Fruit fly (Drosophila melanogaster) whole organism, embryonic: ENCODE data around the gene Inx3.

Experiments
- CG10321 ChIP-seq: fragments of 200-800 bp; sonication (Bioruptor generic); IDR thresholded peaks from 2 replicates; pipeline ENCODE4 v1.3.6; 2022; ENCODE audit warnings: missing biosample characterization, missing genetic modification characterization
- CG11723 ChIP-seq: fragments of 200-800 bp; sonication (Bioruptor generic); optimal IDR thresholded peaks from 2 replicates; lab custom pipeline; 2017; ENCODE audit warnings: missing biosample characterization, mild to moderate bottlenecking, missing genetic modification characterization
- CG12104 ChIP-seq: fragments of 200-800 bp; sonication (Bioruptor generic); optimal IDR thresholded peaks from 3 replicates; lab custom pipeline; 2016; ENCODE audit warnings: missing biosample characterization, missing genetic modification characterization
- CG12219 ChIP-seq: fragments of 200-800 bp; sonication (Bioruptor generic); optimal IDR thresholded peaks from 3 replicates; lab custom pipeline; 2018; ENCODE audit warnings: missing biosample characterization, mild to moderate bottlenecking, missing genetic modification characterization
- CG12659 ChIP-seq: fragments of 200-800 bp; sonication (Bioruptor generic); optimal IDR thresholded peaks from 3 replicates; lab custom pipeline; 2017; ENCODE audit warnings: mild to moderate bottlenecking, missing biosample characterization, missing genetic modification reagents, missing genetic modification characterization
- CG14667 ChIP-seq: fragments of 200-800 bp; sonication (Bioruptor generic); IDR thresholded peaks from 2 replicates; pipeline ENCODE4 v1.3.6; 2022; ENCODE audit warnings: missing biosample characterization, missing genetic modification characterization
- CG15514 ChIP-seq: fragments of 200-800 bp; sonication (Bioruptor generic); optimal IDR thresholded peaks from 3 replicates; lab custom pipeline; 2017; ENCODE audit warnings: missing biosample characterization, missing genetic modification characterization, mild to moderate bottlenecking, moderate library complexity, missing genetic modification reagents
- CG18011 ChIP-seq: fragments of 200-800 bp; sonication (Bioruptor generic); optimal IDR thresholded peaks from 2 replicates; lab custom pipeline; 2017; ENCODE audit warnings: missing biosample characterization, missing genetic modification characterization, mild to moderate bottlenecking, moderate library complexity, missing genotype
- CG18476 ChIP-seq: fragments of 200-800 bp; sonication (Bioruptor generic); optimal IDR thresholded peaks from 2 replicates; lab custom pipeline; 2016; ENCODE audit warnings: missing biosample characterization, mild to moderate bottlenecking, missing genetic modification characterization
- CG2116 ChIP-seq: fragments of 200-800 bp; sonication (Bioruptor generic); optimal IDR thresholded peaks from 3 replicates; lab custom pipeline; 2018; ENCODE audit warnings: missing biosample characterization, mild to moderate bottlenecking, missing genetic modification characterization
- CG2129 ChIP-seq: fragments of 200-800 bp; sonication (Bioruptor generic); IDR thresholded peaks from 2 replicates; pipeline ENCODE4 v1.3.6; 2022; ENCODE audit warnings: missing biosample characterization, missing genetic modification characterization; ENCODE audit not compliant: partially characterized antibody
- CG2875 ChIP-seq: fragments of 200-800 bp; sonication (Bioruptor generic); optimal IDR thresholded peaks from 2 replicates; lab custom pipeline; 2017; ENCODE audit warnings: missing biosample characterization, mild to moderate bottlenecking, missing genetic modification characterization, missing genetic modification reagents
- CG30020 ChIP-seq: fragments of 200-800 bp; optimal IDR thresholded peaks from 2 replicates; lab custom pipeline; 2019; ENCODE audit warnings: missing biosample characterization, mild to moderate bottlenecking, missing genetic modification characterization, moderate library complexity
- CG3163 ChIP-seq: fragments of 200-800 bp; sonication (Bioruptor generic); optimal IDR thresholded peaks from 3 replicates; lab custom pipeline; 2016; ENCODE audit warnings: missing biosample characterization, missing genetic modification characterization
- CG32767 ChIP-seq: fragments of 200-800 bp; sonication (Bioruptor generic); IDR thresholded peaks from 2 replicates; pipeline ENCODE4 v1.3.6; 2022; ENCODE audit warnings: missing biosample characterization, missing genetic modification characterization
- CG3281 ChIP-seq: fragments of 200-800 bp; sonication (Bioruptor generic); optimal IDR thresholded peaks from 3 replicates; lab custom pipeline; 2017; ENCODE audit warnings: missing biosample characterization, mild to moderate bottlenecking, missing genetic modification characterization
- CG4424 ChIP-seq: fragments of 200-800 bp; sonication (Bioruptor generic); optimal IDR thresholded peaks from 3 replicates; lab custom pipeline; 2016; ENCODE audit warnings: missing biosample characterization, missing genetic modification characterization
- CG7372 ChIP-seq: fragments of 200-800 bp; sonication (Bioruptor generic); IDR thresholded peaks from 2 replicates; pipeline ENCODE4 v1.3.6; 2022; ENCODE audit warnings: missing biosample characterization, missing genetic modification characterization
- CG9817 ChIP-seq: fragments of 200-800 bp; sonication (Bioruptor generic); optimal IDR thresholded peaks from 2 replicates; lab custom pipeline; 2018; ENCODE audit warnings: missing biosample characterization, mild to moderate bottlenecking, missing genetic modification characterization, moderate library complexity
- CG9876 ChIP-seq: fragments of 200-800 bp; sonication (Bioruptor generic); optimal IDR thresholded peaks from 2 replicates; lab custom pipeline; 2016; ENCODE audit warnings: missing biosample characterization, missing genetic modification characterization
- Hr3 ChIP-seq: fragments of 200-800 bp; sonication (Bioruptor generic); optimal IDR thresholded peaks from 3 replicates; lab custom pipeline; 2016; ENCODE audit warnings: missing biosample characterization, missing genetic modification characterization
- Jarid2 ChIP-seq: fragments of 200-800 bp; sonication (Bioruptor generic); optimal IDR thresholded peaks from 3 replicates; lab custom pipeline; 2017; ENCODE audit warnings: mild to moderate bottlenecking, missing biosample characterization, missing genetic modification reagents, missing genetic modification characterization
- Max ChIP-seq: fragments of 200-800 bp; sonication (Bioruptor generic); optimal IDR thresholded peaks from 2 replicates; lab custom pipeline; 2016; ENCODE audit warnings: missing biosample characterization, mild to moderate bottlenecking, missing genetic modification characterization
- Ptx1 ChIP-seq: fragments of 200-800 bp; sonication (Bioruptor generic); IDR thresholded peaks from 2 replicates; pipeline ENCODE4 v1.3.6; 2022; ENCODE audit warnings: missing biosample characterization, missing genetic modification characterization
- Side ChIP-seq: fragments of 200-800 bp; sonication (Bioruptor generic); optimal IDR thresholded peaks from 2 replicates; lab custom pipeline; 2016; ENCODE audit warnings: missing biosample characterization, missing genetic modification characterization
- Usf ChIP-seq: fragments of 200-800 bp; sonication (Bioruptor generic); optimal IDR thresholded peaks from 2 replicates; lab custom pipeline; 2017; ENCODE audit warnings: missing genotype, missing biosample characterization, missing genetic modification characterization
- abd-A ChIP-seq: fragments of 200-800 bp; sonication (Bioruptor generic); optimal IDR thresholded peaks from 3 replicates; lab custom pipeline; 2019; ENCODE audit warnings: missing biosample characterization, mild to moderate bottlenecking, missing genetic modification characterization, moderate library complexity
- az2 ChIP-seq: fragments of 200-800 bp; sonication (Bioruptor generic); optimal IDR thresholded peaks from 3 replicates; lab custom pipeline; 2016; ENCODE audit warnings: missing biosample characterization, missing genetic modification characterization
- cato ChIP-seq: fragments of 200-800 bp; sonication (Bioruptor generic); optimal IDR thresholded peaks from 2 replicates; lab custom pipeline; 2016; ENCODE audit warnings: missing biosample characterization, missing genetic modification characterization, borderline replicate concordance
- fd3F ChIP-seq: fragments of 200-800 bp; sonication (Bioruptor generic); optimal IDR thresholded peaks from 2 replicates; lab custom pipeline; 2018; ENCODE audit warnings: missing biosample characterization, mild to moderate bottlenecking, missing genetic modification characterization, moderate library complexity
- insv ChIP-seq, 2 experiments: fragments of 200-800 bp; sonication (Bioruptor generic); optimal IDR thresholded peaks; 3 replicates each; lab custom pipeline; 2016 to 2018; ENCODE audit warnings: missing biosample characterization in 2 of 2, missing genetic modification characterization in 2 of 2
- inv ChIP-seq: fragments of 200-800 bp; sonication (Bioruptor generic); IDR thresholded peaks from 2 replicates; pipeline ENCODE4 v1.3.6; 2022; ENCODE audit warnings: missing biosample characterization, missing genetic modification characterization; ENCODE audit not compliant: partially characterized antibody
- jumu ChIP-seq: fragments of 200-800 bp; sonication (Bioruptor generic); optimal IDR thresholded peaks from 3 replicates; lab custom pipeline; 2016; ENCODE audit warnings: missing biosample characterization, missing genetic modification characterization
- lab ChIP-seq: fragments of 200-800 bp; sonication (Bioruptor generic); optimal IDR thresholded peaks from 3 replicates; lab custom pipeline; 2017; ENCODE audit warnings: missing biosample characterization, missing genetic modification characterization, mild to moderate bottlenecking, moderate library complexity, missing genetic modification reagents
- lov ChIP-seq, 2 experiments: fragments of 200-800 bp in 1 of 2; fragments of >200 bp in 1 of 2; sonication (Bioruptor generic) in 1 of 2; IDR thresholded peaks in 1 of 2; optimal IDR thresholded peaks in 1 of 2; 2 replicates in 1 of 2; 3 replicates in 1 of 2; pipeline versions ENCODE4 v1.3.6 to Lab custom; 2017 to 2022; ENCODE audit warnings: missing biosample characterization in 1 of 2, missing genetic modification characterization in 1 of 2
- oc ChIP-seq: fragments of 200-800 bp; sonication (Bioruptor generic); optimal IDR thresholded peaks from 2 replicates; lab custom pipeline; 2018; ENCODE audit warnings: missing biosample characterization, mild to moderate bottlenecking, missing genetic modification characterization, moderate library complexity
- otp ChIP-seq: fragments of 200-800 bp; sonication (Bioruptor generic); IDR thresholded peaks from 3 replicates; pipeline ENCODE4, ENCODE4 v1.3.6; 2022; ENCODE audit warnings: missing biosample characterization, missing genetic modification characterization
- p53 ChIP-seq: fragments of 200-800 bp; sonication (Bioruptor generic); optimal IDR thresholded peaks from 2 replicates; lab custom pipeline; 2016; ENCODE audit warnings: missing biosample characterization, missing genetic modification characterization
- pfk ChIP-seq: fragments of 200-800 bp; sonication (Bioruptor generic); optimal IDR thresholded peaks from 2 replicates; lab custom pipeline; 2018; ENCODE audit warnings: missing biosample characterization, mild to moderate bottlenecking, missing genetic modification characterization, moderate library complexity
- pros ChIP-seq: fragments of 200-800 bp; sonication (Bioruptor generic); optimal IDR thresholded peaks from 3 replicates; lab custom pipeline; 2019; ENCODE audit warnings: missing biosample characterization, mild to moderate bottlenecking, missing genetic modification characterization, moderate library complexity
- run ChIP-seq: fragments of 200-800 bp; sonication (Bioruptor generic); optimal IDR thresholded peaks from 3 replicates; lab custom pipeline; 2018; ENCODE audit warnings: missing biosample characterization, mild to moderate bottlenecking, missing genetic modification characterization
- sr ChIP-seq: fragments of 200-800 bp; sonication (Bioruptor generic); IDR thresholded peaks from 3 replicates; pipeline ENCODE4 v1.3.6; 2022; ENCODE audit warnings: missing biosample characterization, missing genetic modification characterization
- sug ChIP-seq: fragments of 200-800 bp; optimal IDR thresholded peaks from 2 replicates; lab custom pipeline; 2019; ENCODE audit warnings: missing biosample characterization, mild to moderate bottlenecking, missing genetic modification characterization, moderate library complexity
- tgo ChIP-seq: fragments of 200-800 bp; sonication (Bioruptor generic); IDR thresholded peaks from 3 replicates; pipeline ENCODE4 v1.3.6; 2022; ENCODE audit warnings: missing biosample characterization, missing genetic modification characterization
- trem ChIP-seq: fragments of 200-800 bp; optimal IDR thresholded peaks from 3 replicates; lab custom pipeline; 2019; ENCODE audit warnings: missing biosample characterization, mild to moderate bottlenecking, missing genetic modification characterization, moderate library complexity
- twi ChIP-seq: fragments of 200-800 bp; optimal IDR thresholded peaks from 2 replicates; lab custom pipeline; 2019; ENCODE audit warnings: missing biosample characterization, mild to moderate bottlenecking, missing genetic modification characterization, moderate library complexity
- vnd ChIP-seq: fragments of 200-800 bp; sonication (Bioruptor generic); IDR thresholded peaks from 3 replicates; pipeline ENCODE4 v1.3.6; 2022; ENCODE audit warnings: missing biosample characterization, missing genetic modification characterization; ENCODE audit not compliant: partially characterized antibody
- vvl ChIP-seq: fragments of 200-800 bp; sonication (Bioruptor generic); IDR thresholded peaks from 2 replicates; pipeline ENCODE4 v1.3.6; 2022; ENCODE audit warnings: missing biosample characterization, missing genetic modification characterization
- zen ChIP-seq: fragments of 200-800 bp; sonication (Bioruptor generic); optimal IDR thresholded peaks from 3 replicates; lab custom pipeline; 2018; ENCODE audit warnings: missing biosample characterization, mild to moderate bottlenecking, missing genetic modification characterization, moderate library complexity
- zfh1 ChIP-seq: fragments of 200-800 bp; sonication (Bioruptor generic); IDR thresholded peaks from 3 replicates; pipeline ENCODE4 v1.3.6; 2022; ENCODE audit warnings: missing biosample characterization, missing genetic modification characterization

Gene Inx3

DNA sequence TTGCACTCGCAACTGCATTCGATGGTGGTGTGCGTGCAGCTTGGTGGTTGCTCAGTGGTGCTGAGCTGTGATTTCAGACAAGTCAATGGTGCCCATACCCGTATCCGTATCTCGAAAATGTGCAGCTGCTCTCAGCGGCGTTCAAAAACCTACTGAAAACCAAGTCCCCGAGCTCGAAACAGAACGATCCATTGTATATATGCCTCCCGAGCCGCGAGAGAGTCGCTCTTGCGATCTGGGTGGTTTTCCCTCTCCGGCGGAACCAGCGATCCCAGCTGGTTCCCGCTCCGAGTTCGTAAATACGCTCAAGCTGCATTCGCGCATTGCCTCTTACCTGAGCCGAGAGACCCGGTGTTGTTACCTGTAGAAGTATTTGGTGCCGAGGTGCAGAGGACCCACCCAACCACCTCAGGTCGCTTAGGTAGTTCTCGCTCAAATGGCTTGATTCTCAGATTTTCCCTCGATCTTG lies at the start of gene Inx3 (continued):
- TF ChIP-seq CG14667: no peak
- 0 out of 3 replicates have a peak, but pooled peaks have one; percentile 42 for TF ChIP-seq sr
- TF ChIP-seq CG15514 (GFP tag; lab: Kevin White, UChicago): peak; percentile 97
- no peak for TF ChIP-seq CG12104
- TF ChIP-seq CG12659 (GFP tag; lab: Kevin White, UChicago): no peak
- TF ChIP-seq zfh1: peak; percentile 56; the same call in 1 of the 3 replicates
- TF ChIP-seq twi (tag; lab: Kevin White, UChicago): no peak
- TF ChIP-seq CG2116 (GFP tag; lab: Kevin White, UChicago): no peak
- 0 out of 2 replicates have a peak, but pooled peaks have one; percentile 5 for TF ChIP-seq CG10321 (GFP tag; lab: Robert Waterston, UW)
- TF ChIP-seq sug (tag; lab: Kevin White, UChicago): no peak
- TF ChIP-seq trem: no peak
- no peak for TF ChIP-seq CG9817
- no peak for TF ChIP-seq pfk (GFP tag; lab: Kevin White, UChicago)
- TF ChIP-seq tgo (GFP tag; lab: Robert Waterston, UW): no peak
- no peak for TF ChIP-seq lab (GFP tag; lab: Kevin White, UChicago)
- TF ChIP-seq vvl (GFP tag; lab: Robert Waterston, UW): 0 out of 2 replicates have a peak, but pooled peaks have one; percentile 26
- no peak for TF ChIP-seq CG3281 (GFP tag; lab: Kevin White, UChicago)
- TF ChIP-seq Jarid2 (GFP tag; lab: Kevin White, UChicago): peak; percentile 89
- no peak for TF ChIP-seq cato (GFP tag; lab: Kevin White, UChicago)
- no peak for TF ChIP-seq jumu (GFP tag; lab: Kevin White, UChicago)
- no peak for TF ChIP-seq CG11723 (GFP tag; lab: Kevin White, UChicago)
- TF ChIP-seq oc (tag; lab: Kevin White, UChicago): no peak
- TF ChIP-seq Hr3: no peak
- TF ChIP-seq otp (GFP tag; lab: Robert Waterston, UW): peak; percentile 67; the same call in 1 of the 3 replicates
- TF ChIP-seq CG9876 (GFP tag; lab: Kevin White, UChicago): no peak
- no peak for TF ChIP-seq CG4424 (GFP tag; lab: Kevin White, UChicago)
- TF ChIP-seq inv (GFP tag; lab: Robert Waterston, UW): no peak
- no peak for TF ChIP-seq Usf (GFP tag; lab: Kevin White, UChicago)
- no peak for TF ChIP-seq CG18476 (GFP tag; lab: Kevin White, UChicago)
- no peak for TF ChIP-seq lov (optimal IDR thresholded peaks at IDR 0.05; lab: Kevin White, UChicago)
- TF ChIP-seq lov (GFP tag; IDR thresholded peaks at IDR 0.05; lab: Robert Waterston, UW): no peak
- no peak for TF ChIP-seq Side (GFP tag; lab: Kevin White, UChicago)
- peak; percentile 12 for TF ChIP-seq CG12219 (GFP tag; lab: Kevin White, UChicago)
- no peak for TF ChIP-seq run (tag; lab: Kevin White, UChicago)
- no peak for TF ChIP-seq CG32767
- peak; percentile 58 for TF ChIP-seq p53
- no peak for TF ChIP-seq CG7372 (GFP tag; lab: Robert Waterston, UW)
- no peak for TF ChIP-seq vnd (GFP tag; lab: Robert Waterston, UW)
- no peak for TF ChIP-seq az2 (GFP tag; lab: Kevin White, UChicago)
- no peak for TF ChIP-seq Max
- peak; percentile 69 for TF ChIP-seq pros (GFP tag; lab: Kevin White, UChicago)
- peak; percentile 8 for TF ChIP-seq abd-A (tag; lab: Kevin White, UChicago)
- TF ChIP-seq CG2129 (GFP tag; lab: Robert Waterston, UW): no peak
- no peak for TF ChIP-seq Ptx1
- TF ChIP-seq CG18011 (GFP tag; lab: Kevin White, UChicago): no peak
- peak in 1 of 2 experiments; percentile 59 for TF ChIP-seq insv (GFP tag; optimal IDR thresholded peaks at IDR 0.05; lab: Kevin White, UChicago)
- no peak for TF ChIP-seq CG30020 (tag; lab: Kevin White, UChicago)
- no peak for TF ChIP-seq CG2875 (GFP tag; lab: Kevin White, UChicago)
- no peak for TF ChIP-seq CG3163 (GFP tag; lab: Kevin White, UChicago)
- no peak for TF ChIP-seq zen
- no peak for TF ChIP-seq fd3F (GFP tag; lab: Kevin White, UChicago)
